Worm (Caenorhabditis elegans) whole organism, L4 larva: ENCODE data around the gene F10D2.16.

Source experiments
- D1046.2 ChIP-seq: fragments of 200-800 bp; sonication (Bioruptor generic); IDR thresholded peaks from 2 replicates; pipeline ENCODE4 v1.3.6; 2022; ENCODE audit warnings: missing genetic modification characterization, missing compliant biosample characterization
- F26F4.8 ChIP-seq: fragments of 200-800 bp; sonication (Bioruptor generic); conservative IDR thresholded peaks from 2 replicates; pipeline ENCODE4 v1.3.6; 2022; ENCODE audit warnings: missing genetic modification characterization, missing compliant biosample characterization
- F44E2.7 ChIP-seq: fragments of 200-800 bp; sonication (Bioruptor generic); IDR thresholded peaks from 2 replicates; pipeline ENCODE4 v2.1.2; 2022; ENCODE audit warnings: missing genetic modification characterization, missing compliant biosample characterization
- R02D3.7 ChIP-seq: fragments of 150-350 bp; sonication (generic microtip); optimal IDR thresholded peaks from 3 replicates; lab custom pipeline; 2014; ENCODE audit warnings: missing biosample characterization, missing genetic modification characterization
- T20F7.1 ChIP-seq: fragments of 200-800 bp; sonication (Bioruptor generic); optimal IDR thresholded peaks from 2 replicates; lab custom pipeline; 2018; ENCODE audit warnings: mild to moderate bottlenecking, missing genetic modification characterization, missing compliant biosample characterization
- Y48G9A.11 ChIP-seq: fragments of 200-800 bp; sonication (Bioruptor generic); IDR thresholded peaks from 2 replicates; pipeline ENCODE4 v1.3.6; 2022; ENCODE audit warnings: missing genetic modification reagents, missing genetic modification characterization, missing compliant biosample characterization
- Y5F2A.4 ChIP-seq: fragments of 200-800 bp; sonication (Bioruptor generic); optimal IDR thresholded peaks from 2 replicates; lab custom pipeline; 2018; ENCODE audit warnings: mild to moderate bottlenecking, missing genetic modification characterization, missing compliant biosample characterization
- ZK337.2 ChIP-seq: fragments of 200-800 bp; sonication (Bioruptor generic); IDR thresholded peaks from 2 replicates; pipeline ENCODE4 v1.3.6; 2022; ENCODE audit warnings: missing genetic modification reagents, missing genetic modification characterization, missing compliant biosample characterization
- arid-1 ChIP-seq: fragments of 200-800 bp; sonication (Bioruptor generic); conservative IDR thresholded peaks from 2 replicates; pipeline ENCODE4 v1.3.6; 2022; ENCODE audit warnings: missing genetic modification reagents, missing genetic modification characterization, missing compliant biosample characterization
- ceh-44 ChIP-seq: fragments of 200-800 bp; sonication (Bioruptor generic); IDR thresholded peaks from 2 replicates; pipeline ENCODE4 v1.3.6; 2022; ENCODE audit warnings: missing genetic modification reagents, missing genetic modification characterization, missing compliant biosample characterization
- ces-1 ChIP-seq: fragments of 150-350 bp; sonication (generic microtip); optimal IDR thresholded peaks from 4 replicates; lab custom pipeline; 2014; ENCODE audit warnings: missing biosample characterization, missing genetic modification reagents, missing genetic modification characterization
- ctbp-1 ChIP-seq: fragments of 200-800 bp; sonication (Bioruptor generic); IDR thresholded peaks from 2 replicates; pipeline ENCODE4 v1.3.6; 2022; ENCODE audit warnings: missing genetic modification reagents, missing genetic modification characterization, missing compliant biosample characterization
- daf-16 ChIP-seq, 3 experiments: sonication (generic microtip); optimal IDR thresholded peaks; 2 replicates each; lab custom pipeline; 2016 to 2017; ENCODE audit warnings: missing genetic modification characterization in 3 of 3, missing genetic modification reagents in 3 of 3, mild to moderate bottlenecking in 2 of 3, missing compliant biosample characterization in 2 of 3, missing biosample characterization in 1 of 3, moderate library complexity in 1 of 3
- daf-19 ChIP-seq: fragments of 200-800 bp; sonication (Bioruptor generic); conservative IDR thresholded peaks from 2 replicates; pipeline ENCODE4 v1.3.6; 2022; ENCODE audit warnings: missing genetic modification characterization, missing compliant biosample characterization
- daf-8 ChIP-seq: fragments of 200-800 bp; sonication (Bioruptor generic); IDR thresholded peaks from 2 replicates; pipeline ENCODE4 v1.3.6; 2022; ENCODE audit warnings: missing genetic modification characterization, missing compliant biosample characterization
- dmd-6 ChIP-seq: fragments of 200-800 bp; sonication (Bioruptor generic); IDR thresholded peaks from 2 replicates; pipeline ENCODE4 v1.3.6; 2022; ENCODE audit warnings: missing genetic modification reagents, missing genetic modification characterization, missing compliant biosample characterization
- dmd-9 ChIP-seq: fragments of 200-800 bp; sonication (Bioruptor generic); IDR thresholded peaks from 2 replicates; pipeline ENCODE4 v1.3.6; 2022; ENCODE audit warnings: missing genetic modification reagents, missing genetic modification characterization, missing compliant biosample characterization
- dpl-1 ChIP-seq: fragments of 150-350 bp; optimal IDR thresholded peaks from 2 replicates; lab custom pipeline; 2014; ENCODE audit warnings: missing biosample characterization, missing genetic modification reagents, missing genetic modification characterization
- duxl-1 ChIP-seq: sonication (generic microtip); optimal IDR thresholded peaks from 2 replicates; lab custom pipeline; 2016; ENCODE audit warnings: mild to moderate bottlenecking, missing genetic modification characterization, moderate library complexity, missing compliant biosample characterization; ENCODE audit not compliant: poor library complexity
- fkh-10 ChIP-seq: fragments of 150-350 bp; optimal IDR thresholded peaks from 2 replicates; lab custom pipeline; 2014; ENCODE audit warnings: missing biosample characterization, missing genetic modification reagents, missing genetic modification characterization
- fos-1 ChIP-seq: fragments of 150-350 bp; optimal IDR thresholded peaks from 2 replicates; lab custom pipeline; 2014; ENCODE audit warnings: missing biosample characterization, missing genetic modification characterization
- gei-8 ChIP-seq: fragments of 200-800 bp; sonication (Bioruptor generic); optimal IDR thresholded peaks from 2 replicates; lab custom pipeline; 2018; ENCODE audit warnings: mild to moderate bottlenecking, missing genetic modification characterization, missing compliant biosample characterization
- hlh-11 ChIP-seq: fragments of 200-800 bp; sonication (Bioruptor generic); optimal IDR thresholded peaks from 2 replicates; lab custom pipeline; 2018; ENCODE audit warnings: mild to moderate bottlenecking, missing genetic modification characterization, missing compliant biosample characterization
- lin-15B ChIP-seq: fragments of 150-350 bp; sonication (generic microtip); optimal IDR thresholded peaks from 3 replicates; lab custom pipeline; 2014; ENCODE audit warnings: missing biosample characterization, missing genetic modification characterization
- lin-29 ChIP-seq: fragments of 200-800 bp; sonication (Bioruptor generic); IDR thresholded peaks from 2 replicates; pipeline ENCODE4 v1.3.6; 2022; ENCODE audit warnings: missing genetic modification reagents, missing genetic modification characterization, missing compliant biosample characterization
- lin-38 ChIP-seq: fragments of 200-800 bp; sonication (Bioruptor generic); IDR thresholded peaks from 2 replicates; pipeline ENCODE4 v1.3.6; 2022; ENCODE audit warnings: missing genetic modification reagents, missing genetic modification characterization, missing compliant biosample characterization
- lir-3 ChIP-seq: sonication (generic microtip); optimal IDR thresholded peaks from 2 replicates; lab custom pipeline; 2016; ENCODE audit warnings: mild to moderate bottlenecking, missing genetic modification characterization, missing compliant biosample characterization
- madf-5 ChIP-seq, 2 experiments: fragments of 200-800 bp; sonication (Bioruptor generic); IDR thresholded peaks; 2 replicates each; pipeline ENCODE4 v1.3.6; 2022; ENCODE audit warnings: missing compliant biosample characterization in 2 of 2, missing genetic modification characterization in 2 of 2
- madf-9 ChIP-seq: fragments of 200-800 bp; sonication (Bioruptor generic); conservative IDR thresholded peaks from 2 replicates; pipeline ENCODE4 v1.3.6; 2022; ENCODE audit warnings: missing genetic modification reagents, missing genetic modification characterization, missing compliant biosample characterization
- mdl-1 ChIP-seq, 2 experiments: fragments of 150-350 bp in 1 of 2; sonication (generic microtip) in 1 of 2; optimal IDR thresholded peaks; 2 replicates each; lab custom pipeline; 2014 to 2017; ENCODE audit warnings: missing biosample characterization in 2 of 2, missing genetic modification characterization in 2 of 2
- mdt-29 ChIP-seq: fragments of 200-800 bp; sonication (Bioruptor generic); IDR thresholded peaks from 2 replicates; pipeline ENCODE4 v1.3.6; 2022; ENCODE audit warnings: missing genetic modification reagents, missing genetic modification characterization, missing compliant biosample characterization
- mep-1 ChIP-seq: fragments of 150-350 bp; sonication (generic microtip); optimal IDR thresholded peaks from 3 replicates; lab custom pipeline; 2014; ENCODE audit warnings: missing biosample characterization, missing genetic modification characterization
- nhr-10 ChIP-seq: fragments of 150-350 bp; optimal IDR thresholded peaks from 2 replicates; lab custom pipeline; 2014; ENCODE audit warnings: missing biosample characterization, missing genetic modification characterization
- nhr-102 ChIP-seq: sonication (generic microtip); optimal IDR thresholded peaks from 2 replicates; lab custom pipeline; 2016; ENCODE audit warnings: mild to moderate bottlenecking, missing genetic modification characterization, moderate library complexity, missing compliant biosample characterization
- nhr-28 ChIP-seq: fragments of 150-350 bp; optimal IDR thresholded peaks from 2 replicates; lab custom pipeline; 2014; ENCODE audit warnings: missing biosample characterization, missing genetic modification characterization
- nhr-76 ChIP-seq: fragments of 150-350 bp; optimal IDR thresholded peaks from 2 replicates; lab custom pipeline; 2014; ENCODE audit warnings: missing biosample characterization, missing genetic modification characterization
- pha-4 ChIP-seq, 2 experiments: fragments of 150-350 bp in 1 of 2; fragments of 200-800 bp in 1 of 2; sonication (Bioruptor generic) in 1 of 2; IDR thresholded peaks in 1 of 2; optimal IDR thresholded peaks in 1 of 2; 2 replicates each; pipeline versions ENCODE4 v1.3.6 to Lab custom; 2014 to 2022; ENCODE audit warnings: missing genetic modification characterization in 2 of 2, missing genetic modification reagents in 2 of 2, missing biosample characterization in 1 of 2, missing compliant biosample characterization in 1 of 2
- php-3 ChIP-seq: fragments of 200-800 bp; sonication (Bioruptor generic); IDR thresholded peaks from 2 replicates; pipeline ENCODE4 v1.3.6; 2022; ENCODE audit warnings: missing genetic modification reagents, missing genetic modification characterization, missing compliant biosample characterization
- pqm-1 ChIP-seq: sonication (generic microtip); optimal IDR thresholded peaks from 2 replicates; lab custom pipeline; 2017; ENCODE audit warnings: missing biosample characterization, missing genetic modification characterization
- saeg-2 ChIP-seq: fragments of 200-800 bp; sonication (Bioruptor generic); IDR thresholded peaks from 2 replicates; pipeline ENCODE4 v1.3.6; 2022; ENCODE audit warnings: missing genetic modification reagents, missing genetic modification characterization, missing compliant biosample characterization
- skn-1 ChIP-seq: fragments of 150-350 bp; optimal IDR thresholded peaks from 2 replicates; lab custom pipeline; 2014; ENCODE audit warnings: missing biosample characterization, missing genetic modification characterization
- snpc-1.2 ChIP-seq: fragments of 200-800 bp; sonication (Bioruptor generic); IDR thresholded peaks from 2 replicates; pipeline ENCODE4 v1.3.6; 2022; ENCODE audit warnings: missing genetic modification reagents, missing genetic modification characterization, missing compliant biosample characterization
- snpc-4 ChIP-seq: fragments of 150-350 bp; optimal IDR thresholded peaks from 2 replicates; lab custom pipeline; 2014; ENCODE audit warnings: missing biosample characterization, missing genetic modification characterization
- spr-1 ChIP-seq: sonication (generic microtip); optimal IDR thresholded peaks from 2 replicates; lab custom pipeline; 2016; ENCODE audit warnings: mild to moderate bottlenecking, missing genetic modification characterization, missing compliant biosample characterization
- tag-97 ChIP-seq: fragments of 200-800 bp; sonication (Bioruptor generic); IDR thresholded peaks from 2 replicates; pipeline ENCODE4 v1.3.6; 2022; ENCODE audit warnings: missing genetic modification characterization, missing compliant biosample characterization
- unc-130 ChIP-seq: sonication (generic microtip); optimal IDR thresholded peaks from 2 replicates; lab custom pipeline; 2016; ENCODE audit warnings: missing genetic modification reagents, missing genetic modification characterization, missing compliant biosample characterization
- unc-62 ChIP-seq, 3 experiments: fragments of 150-350 bp in 1 of 3; sonication (generic microtip); optimal IDR thresholded peaks in 2 of 3; peaks in 1 of 3; 1 replicate in 1 of 3; 2 replicates in 2 of 3; lab custom pipeline; 2014 to 2017; ENCODE audit warnings: missing biosample characterization in 3 of 3, missing genetic modification characterization in 3 of 3, missing genetic modification reagents in 3 of 3, missing genotype in 1 of 3
- zag-1 ChIP-seq: fragments of 150-350 bp; optimal IDR thresholded peaks from 2 replicates; lab custom pipeline; 2014; ENCODE audit warnings: missing biosample characterization, missing genetic modification characterization
- zfp-2 ChIP-seq: sonication (generic microtip); optimal IDR thresholded peaks from 2 replicates; lab custom pipeline; 2016; ENCODE audit warnings: mild to moderate bottlenecking, missing genetic modification characterization, missing compliant biosample characterization
- zfp-3 ChIP-seq: fragments of 200-800 bp; sonication (Bioruptor generic); conservative IDR thresholded peaks from 2 replicates; pipeline ENCODE4 v1.3.6; 2022; ENCODE audit warnings: missing genetic modification reagents, missing genetic modification characterization, missing compliant biosample characterization
- ztf-7 ChIP-seq: fragments of 150-350 bp; optimal IDR thresholded peaks from 2 replicates; lab custom pipeline; 2014; ENCODE audit warnings: missing biosample characterization, missing genetic modification characterization

F10D2.16 gene

DNA sequence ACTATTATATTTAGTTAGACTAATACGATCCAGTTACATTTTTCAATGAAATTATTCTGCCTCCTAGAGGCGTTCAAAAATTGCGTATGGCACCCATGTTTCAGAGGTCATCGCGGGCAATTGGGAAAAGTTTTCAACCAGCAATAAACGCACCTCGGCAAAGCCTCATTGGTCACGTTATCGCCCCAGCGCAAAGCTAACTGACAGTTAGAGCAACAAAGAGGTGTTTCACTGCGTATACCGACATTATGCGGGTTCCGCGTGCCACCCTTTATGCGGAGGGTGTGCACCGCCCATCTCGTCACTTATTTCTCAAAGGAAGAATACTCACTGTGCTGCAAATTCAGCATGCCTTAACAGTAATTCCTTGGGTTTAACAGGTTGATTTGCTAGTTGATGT is 8.6 kb downstream of the F10D2.16 start (continued):
- TF ChIP-seq daf-16 (GFP tag; optimal IDR thresholded peaks at IDR 0.05; lab: Kevin White, UChicago) (peak in 1 of 2 experiments; percentile 16), daf-16 (tag; optimal IDR thresholded peaks at IDR 0.05; lab: Kevin White, UChicago) (peak; percentile 58), zag-1 (no peak), Y5F2A.4 (GFP tag; lab: Kevin White, UChicago) (no peak), tag-97 (GFP tag; lab: Robert Waterston, UW) (no peak), F44E2.7 (no peak), lin-15B (no peak), mep-1 (tag; lab: Kevin White, UChicago) (no peak), spr-1 (tag; lab: Kevin White, UChicago) (no peak), saeg-2 (no peak), dmd-6 (GFP tag; lab: Robert Waterston, UW) (peak; percentile 67), lin-29 (no peak), T20F7.1 (GFP tag; lab: Kevin White, UChicago) (no peak), daf-8 (GFP tag; lab: Robert Waterston, UW) (no peak), ZK337.2 (no peak), snpc-1.2 (no peak), pha-4 (GFP tag; IDR thresholded peaks at IDR 0.05; lab: Robert Waterston, UW) (no peak), pha-4 (tag; optimal IDR thresholded peaks at IDR 0.05; lab: Kevin White, UChicago) (no peak), lir-3 (tag; lab: Kevin White, UChicago) (no peak), snpc-4 (tag; lab: Kevin White, UChicago) (peak; percentile 67), mdt-29 (no peak), nhr-10 (tag; lab: Kevin White, UChicago) (no peak), R02D3.7 (no peak), ceh-44 (GFP tag; lab: Robert Waterston, UW) (no peak), dmd-9 (GFP tag; lab: Robert Waterston, UW) (no peak), unc-130 (no peak), mdl-1 (tag; optimal IDR thresholded peaks at IDR 0.05; lab: Kevin White, UChicago) (no peak), nhr-102 (peak; percentile 94), duxl-1 (tag; lab: Kevin White, UChicago) (no peak), nhr-76 (tag; lab: Kevin White, UChicago) (no peak), arid-1 (GFP tag; lab: Robert Waterston, UW) (no peak), madf-9 (GFP tag; lab: Robert Waterston, UW) (no peak), ctbp-1 (GFP tag; lab: Robert Waterston, UW) (no peak), php-3 (peak; percentile 72), ces-1 (no peak), fos-1 (tag; lab: Kevin White, UChicago) (no peak), Y48G9A.11 (GFP tag; lab: Robert Waterston, UW) (peak; percentile 78), lin-38 (GFP tag; lab: Robert Waterston, UW) (no peak), dpl-1 (no peak), daf-19 (GFP tag; lab: Robert Waterston, UW) (no peak), F26F4.8 (GFP tag; lab: Robert Waterston, UW) (no peak), D1046.2 (GFP tag; lab: Robert Waterston, UW) (no peak), zfp-2 (tag; lab: Kevin White, UChicago) (no peak), madf-5 (GFP tag; IDR thresholded peaks at IDR 0.05; lab: Robert Waterston, UW) (no peak), fkh-10 (GFP tag; lab: Kevin White, UChicago) (no peak), nhr-28 (tag; lab: Kevin White, UChicago) (no peak), zfp-3 (GFP tag; lab: Robert Waterston, UW) (no peak), ztf-7 (no peak), unc-62 (GFP tag; optimal IDR thresholded peaks at IDR 0.05 in 1 of 2; lab: Kevin White, UChicago) (no peak), unc-62 (tag; optimal IDR thresholded peaks at IDR 0.05; lab: Kevin White, UChicago) (no peak), pqm-1 (tag; lab: Kevin White, UChicago) (peak; percentile 1), skn-1 (tag; lab: Kevin White, UChicago) (no peak), gei-8 (GFP tag; lab: Kevin White, UChicago) (no peak), hlh-11 (no peak)
